Fruit fly (Drosophila melanogaster): Measurements from ENCODE around the gene eIF1A.

eIF1A gene

dm6 chr3R:18242089-18242955 lies 32.1 kb upstream of the eIF1A start, which contains the start of the genes CG7156 and 14-3-3epsilon (continued):
- TF ChIP-seq HmgZ (tag; optimal IDR thresholded peaks at IDR 0.05), result peak; percentile 18
- no peak for TF ChIP-seq CG10274 (GFP tag; optimal IDR thresholded peaks at IDR 0.05)
- no peak for TF ChIP-seq Rx (GFP tag; IDR thresholded peaks at IDR 0.05)
- no peak for TF ChIP-seq Neu2 (GFP tag; optimal IDR thresholded peaks at IDR 0.05; ENCODE audit: borderline replicate concordance)
- TF ChIP-seq Antp (GFP tag; optimal IDR thresholded peaks at IDR 0.05), result peak; percentile 2
- TF ChIP-seq luna (GFP tag; optimal IDR thresholded peaks at IDR 0.05), result no peak
- no peak for TF ChIP-seq Dip3 (GFP tag; optimal IDR thresholded peaks at IDR 0.05)
- TF ChIP-seq CG6689 (GFP tag; IDR thresholded peaks at IDR 0.05), result peak; percentile 33; the same call in 1 of the 2 replicates
- TF ChIP-seq tap (tag; optimal IDR thresholded peaks at IDR 0.05), result peak; percentile 16
- peak; percentile 49 for TF ChIP-seq Chrac-16 (GFP tag; optimal IDR thresholded peaks at IDR 0.05)
- TF ChIP-seq Hr78 (GFP tag; optimal IDR thresholded peaks at IDR 0.05), result no peak
- TF ChIP-seq chm (GFP tag; IDR thresholded peaks at IDR 0.05), result peak; percentile 77
- no peak for TF ChIP-seq dati (GFP tag; IDR thresholded peaks at IDR 0.05)
- no peak for TF ChIP-seq fd96Cb (tag; optimal IDR thresholded peaks at IDR 0.05)
- TF ChIP-seq Hr51 (GFP tag; optimal IDR thresholded peaks at IDR 0.05), result no peak
- TF ChIP-seq Taf1 (GFP tag; IDR thresholded peaks at IDR 0.05), result no peak
- TF ChIP-seq NC2α (GFP tag; optimal IDR thresholded peaks at IDR 0.05), result peak; percentile 3
- no peak for TF ChIP-seq CG3726 (GFP tag; IDR thresholded peaks at IDR 0.05)
- peak; percentile 69 for TF ChIP-seq gcm (GFP tag; optimal IDR thresholded peaks at IDR 0.05)
- peak; percentile 98 for TF ChIP-seq Sin3A (optimal IDR thresholded peaks at IDR 0.05)
- TF ChIP-seq Opbp (GFP tag; IDR thresholded peaks at IDR 0.05; ENCODE audit: partially characterized antibody), result 0 out of 3 replicates have a peak, but pooled peaks have one; percentile 22
- TF ChIP-seq nau (GFP tag; optimal IDR thresholded peaks at IDR 0.05), result no peak
- TF ChIP-seq dmrt11E (tag; optimal IDR thresholded peaks at IDR 0.05), result peak; percentile 68
- peak; percentile 77 for TF ChIP-seq trem (tag; optimal IDR thresholded peaks at IDR 0.05)
- peak; percentile 8 for TF ChIP-seq kay (GFP tag; optimal IDR thresholded peaks at IDR 0.05)
- no peak for TF ChIP-seq C15 (GFP tag; IDR thresholded peaks at IDR 0.05)
- TF ChIP-seq sna (GFP tag; IDR thresholded peaks at IDR 0.05; ENCODE audit: partially characterized antibody), result no peak
- no peak for TF ChIP-seq shn (GFP tag; optimal IDR thresholded peaks at IDR 0.05)
- peak; percentile 70 for TF ChIP-seq CG16813 (GFP tag; IDR thresholded peaks at IDR 0.05; ENCODE audit: partially characterized antibody)
- peak; percentile 41 for TF ChIP-seq CG17359 (tag; optimal IDR thresholded peaks at IDR 0.05)
- TF ChIP-seq tin (GFP tag; optimal IDR thresholded peaks at IDR 0.05), result peak; percentile 19
- TF ChIP-seq CG4854 (GFP tag; optimal IDR thresholded peaks at IDR 0.05), result no peak
- TF ChIP-seq CG3847 (GFP tag; IDR thresholded peaks at IDR 0.05), result no peak
- no peak for TF ChIP-seq repo (GFP tag; optimal IDR thresholded peaks at IDR 0.05)
- TF ChIP-seq CG7928 (GFP tag; optimal IDR thresholded peaks at IDR 0.05), result no peak
- TF ChIP-seq gcm2 (GFP tag; optimal IDR thresholded peaks at IDR 0.05), result no peak
- peak; percentile 38 for TF ChIP-seq wek (GFP tag; optimal IDR thresholded peaks at IDR 0.05)
- peak; percentile 14 for TF ChIP-seq Mes4 (GFP tag; optimal IDR thresholded peaks at IDR 0.05)
- no peak for TF ChIP-seq nerfin-2 (GFP tag; IDR thresholded peaks at IDR 0.05; ENCODE audit: partially characterized antibody)
- TF ChIP-seq ind (GFP tag; optimal IDR thresholded peaks at IDR 0.05), result peak; percentile 32
- no peak for TF ChIP-seq wor (GFP tag; IDR thresholded peaks at IDR 0.05)
- no peak for TF ChIP-seq Ssrp (tag; optimal IDR thresholded peaks at IDR 0.05)
- peak; percentile 52; the same call in 2 of the 3 replicates for TF ChIP-seq CG6791 (GFP tag; IDR thresholded peaks at IDR 0.05; ENCODE audit: partially characterized antibody)
- peak; percentile 66 for TF ChIP-seq CTCF (GFP tag; optimal IDR thresholded peaks at IDR 0.05)
- peak; percentile 1 for TF ChIP-seq CG3163 (GFP tag; optimal IDR thresholded peaks at IDR 0.05)
- TF ChIP-seq bsh (GFP tag; optimal IDR thresholded peaks at IDR 0.05), result peak in 1 of 2 experiments; percentile 65
- no peak for TF ChIP-seq CG17802 (tag; optimal IDR thresholded peaks at IDR 0.05)
- no peak for TF ChIP-seq CG7839 (tag; optimal IDR thresholded peaks at IDR 0.05)
- peak; percentile 4 for TF ChIP-seq twi (tag; optimal IDR thresholded peaks at IDR 0.05)
